Fruit fly (Drosophila melanogaster) whole organism, embryonic: ENCODE measurements around the gene kirre.

Experiments
- Atf6 ChIP-seq: fragments of 200-800 bp; sonication (Bioruptor generic); IDR thresholded peaks from 2 replicates; pipeline ENCODE4 v1.3.6; 2022; ENCODE audit warnings: missing biosample characterization, missing genetic modification characterization
- C15 ChIP-seq: fragments of 200-800 bp; sonication (Bioruptor generic); IDR thresholded peaks from 3 replicates; pipeline ENCODE4 v1.3.6; 2022; ENCODE audit warnings: missing biosample characterization, missing genetic modification characterization
- CG10565 ChIP-seq: fragments of 200-800 bp; sonication (Bioruptor generic); optimal IDR thresholded peaks from 3 replicates; lab custom pipeline; 2016; ENCODE audit warnings: missing biosample characterization, mild to moderate bottlenecking, missing genetic modification characterization
- CG11504 ChIP-seq: fragments of 200-800 bp; sonication (Bioruptor generic); optimal IDR thresholded peaks from 3 replicates; lab custom pipeline; 2019; ENCODE audit warnings: missing biosample characterization, mild to moderate bottlenecking, missing genetic modification characterization, moderate library complexity
- CG12769 ChIP-seq: fragments of 200-800 bp; sonication (Bioruptor generic); optimal IDR thresholded peaks from 2 replicates; lab custom pipeline; 2019; ENCODE audit warnings: missing biosample characterization, mild to moderate bottlenecking, missing genetic modification characterization, moderate library complexity
- CG13287 ChIP-seq: fragments of 200-800 bp; sonication (Bioruptor generic); IDR thresholded peaks from 2 replicates; pipeline ENCODE4 v1.3.6; 2022; ENCODE audit warnings: missing biosample characterization, missing genetic modification characterization; ENCODE audit not compliant: partially characterized antibody
- CG13296 ChIP-seq: fragments of 200-800 bp; sonication (Bioruptor generic); optimal IDR thresholded peaks from 3 replicates; lab custom pipeline; 2018; ENCODE audit warnings: missing biosample characterization, mild to moderate bottlenecking, missing genetic modification characterization
- CG13894 ChIP-seq: fragments of 200-800 bp; sonication (Bioruptor generic); optimal IDR thresholded peaks from 3 replicates; lab custom pipeline; 2018; ENCODE audit warnings: missing biosample characterization, mild to moderate bottlenecking, missing genetic modification characterization, moderate library complexity
- CG17328 ChIP-seq: fragments of 200-800 bp; sonication (Bioruptor generic); IDR thresholded peaks from 2 replicates; pipeline ENCODE4 v1.3.6; 2022; ENCODE audit warnings: missing biosample characterization, missing genetic modification characterization
- CG18764 ChIP-seq: fragments of 200-800 bp; sonication (Bioruptor generic); optimal IDR thresholded peaks from 3 replicates; lab custom pipeline; 2016; ENCODE audit warnings: missing biosample characterization, missing genetic modification characterization
- CG2116 ChIP-seq: fragments of 200-800 bp; sonication (Bioruptor generic); optimal IDR thresholded peaks from 3 replicates; lab custom pipeline; 2018; ENCODE audit warnings: missing biosample characterization, mild to moderate bottlenecking, missing genetic modification characterization
- CG2678 ChIP-seq: fragments of 200-800 bp; sonication (Bioruptor generic); optimal IDR thresholded peaks from 3 replicates; lab custom pipeline; 2019; ENCODE audit warnings: missing biosample characterization, mild to moderate bottlenecking, missing genetic modification characterization, moderate library complexity
- CG3065 ChIP-seq: fragments of 200-800 bp; sonication (Bioruptor generic); optimal IDR thresholded peaks from 2 replicates; lab custom pipeline; 2016; ENCODE audit warnings: missing biosample characterization, missing genetic modification characterization
- CG31365 ChIP-seq: fragments of 200-800 bp; sonication (Bioruptor generic); optimal IDR thresholded peaks from 2 replicates; lab custom pipeline; 2018; ENCODE audit warnings: missing biosample characterization, mild to moderate bottlenecking, missing genetic modification characterization
- CG3847 ChIP-seq: fragments of 200-800 bp; sonication (Bioruptor generic); IDR thresholded peaks from 2 replicates; pipeline ENCODE4 v1.3.6; 2022; ENCODE audit warnings: missing biosample characterization, missing genetic modification characterization
- CG43689 ChIP-seq: fragments of 200-800 bp; sonication (Bioruptor generic); IDR thresholded peaks from 2 replicates; pipeline ENCODE4 v1.3.6; 2022; ENCODE audit warnings: missing biosample characterization, missing genetic modification characterization
- CG4617 ChIP-seq: fragments of 200-800 bp; sonication (Bioruptor generic); optimal IDR thresholded peaks from 3 replicates; lab custom pipeline; 2016; ENCODE audit warnings: missing biosample characterization, missing genetic modification characterization, borderline replicate concordance
- CG7372 ChIP-seq: fragments of 200-800 bp; sonication (Bioruptor generic); IDR thresholded peaks from 2 replicates; pipeline ENCODE4 v1.3.6; 2022; ENCODE audit warnings: missing biosample characterization, missing genetic modification characterization
- CG7786 ChIP-seq: fragments of 200-800 bp; sonication (Bioruptor generic); optimal IDR thresholded peaks from 2 replicates; lab custom pipeline; 2016; ENCODE audit warnings: missing biosample characterization, missing genetic modification characterization
- CG8765 ChIP-seq: fragments of 200-800 bp; sonication (Bioruptor generic); IDR thresholded peaks from 2 replicates; pipeline ENCODE4 v1.3.6; 2022; ENCODE audit warnings: missing biosample characterization, missing genetic modification characterization
- CG9817 ChIP-seq: fragments of 200-800 bp; sonication (Bioruptor generic); optimal IDR thresholded peaks from 2 replicates; lab custom pipeline; 2018; ENCODE audit warnings: missing biosample characterization, mild to moderate bottlenecking, missing genetic modification characterization, moderate library complexity
- CG9932 ChIP-seq: fragments of 200-800 bp; sonication (Bioruptor generic); IDR thresholded peaks from 2 replicates; pipeline ENCODE4 v1.3.6; 2022; ENCODE audit warnings: missing biosample characterization, missing genetic modification characterization
- Eip74EF ChIP-seq, 2 experiments: fragments of 200-800 bp in 1 of 2; fragments of >200 bp in 1 of 2; sonication (Bioruptor generic) in 1 of 2; optimal IDR thresholded peaks; 2 replicates each; lab custom pipeline; 2017 to 2019; ENCODE audit warnings: missing biosample characterization in 2 of 2, missing genetic modification characterization in 2 of 2, mild to moderate bottlenecking in 1 of 2, moderate library complexity in 1 of 2
- Ets97D ChIP-seq: fragments of 200-800 bp; sonication (Bioruptor generic); optimal IDR thresholded peaks from 3 replicates; lab custom pipeline; 2016; ENCODE audit warnings: missing biosample characterization, missing genetic modification characterization
- H15 ChIP-seq: fragments of 200-800 bp; sonication (Bioruptor generic); IDR thresholded peaks from 3 replicates; pipeline ENCODE4 v1.3.6; 2022; ENCODE audit warnings: missing biosample characterization, missing genetic modification characterization
- Hey ChIP-seq: fragments of 200-800 bp; sonication (Bioruptor generic); optimal IDR thresholded peaks from 3 replicates; lab custom pipeline; 2018; ENCODE audit warnings: missing biosample characterization, mild to moderate bottlenecking, missing genetic modification characterization
- HmgD ChIP-seq: fragments of 200-800 bp; sonication (Bioruptor generic); optimal IDR thresholded peaks from 3 replicates; lab custom pipeline; 2016; ENCODE audit warnings: missing biosample characterization, missing genetic modification characterization
- MTF-1 ChIP-seq: fragments of 200-800 bp; sonication (Bioruptor generic); optimal IDR thresholded peaks from 2 replicates; lab custom pipeline; 2018; ENCODE audit warnings: missing biosample characterization, mild to moderate bottlenecking, missing genetic modification characterization, borderline replicate concordance
- Mad ChIP-seq: fragments of 200-800 bp; sonication (Bioruptor generic); optimal IDR thresholded peaks from 2 replicates; lab custom pipeline; 2016; ENCODE audit warnings: missing biosample characterization, missing genetic modification characterization
- Meics ChIP-seq: fragments of 200-800 bp; sonication (Bioruptor generic); optimal IDR thresholded peaks from 2 replicates; lab custom pipeline; 2017; ENCODE audit warnings: missing biosample characterization, mild to moderate bottlenecking, missing genetic modification characterization
- NFAT ChIP-seq: fragments of 200-800 bp; sonication (Bioruptor generic); IDR thresholded peaks from 2 replicates; pipeline ENCODE4 v1.3.6; 2022; ENCODE audit warnings: missing biosample characterization, missing genetic modification characterization
- ara ChIP-seq: fragments of 200-800 bp; sonication (Bioruptor generic); IDR thresholded peaks from 2 replicates; pipeline ENCODE4 v1.3.6; 2022; ENCODE audit warnings: missing biosample characterization, missing genetic modification characterization
- da ChIP-seq: fragments of 200-800 bp; sonication (Bioruptor generic); optimal IDR thresholded peaks from 2 replicates; lab custom pipeline; 2016; ENCODE audit warnings: missing biosample characterization, missing genetic modification characterization
- dmrt11E ChIP-seq: fragments of 200-800 bp; sonication (Bioruptor generic); optimal IDR thresholded peaks from 3 replicates; lab custom pipeline; 2018; ENCODE audit warnings: missing biosample characterization, mild to moderate bottlenecking, missing genetic modification characterization, moderate library complexity
- dpn ChIP-seq, 2 experiments: fragments of 200-800 bp; sonication (Bioruptor generic); optimal IDR thresholded peaks; 3 replicates each; lab custom pipeline; 2016; ENCODE audit warnings: missing biosample characterization in 2 of 2, missing genetic modification characterization in 2 of 2
- gce ChIP-seq: fragments of 200-800 bp; sonication (Bioruptor generic); IDR thresholded peaks from 3 replicates; pipeline ENCODE4 v1.3.6; 2022; ENCODE audit warnings: missing biosample characterization, missing genetic modification characterization
- gcm ChIP-seq: fragments of 200-800 bp; sonication (Bioruptor generic); optimal IDR thresholded peaks from 2 replicates; lab custom pipeline; 2019; ENCODE audit warnings: missing biosample characterization, mild to moderate bottlenecking, missing genetic modification characterization, moderate library complexity
- grn ChIP-seq: fragments of 200-800 bp; sonication (Bioruptor generic); optimal IDR thresholded peaks from 3 replicates; lab custom pipeline; 2017; ENCODE audit warnings: missing biosample characterization, missing genetic modification characterization
- gsb-n ChIP-seq: fragments of 200-800 bp; sonication (Bioruptor generic); optimal IDR thresholded peaks from 3 replicates; lab custom pipeline; 2018; ENCODE audit warnings: missing biosample characterization, mild to moderate bottlenecking, missing genetic modification characterization
- hb ChIP-seq: fragments of 200-800 bp; sonication (Bioruptor generic); IDR thresholded peaks from 3 replicates; pipeline ENCODE4 v1.3.6; 2022; ENCODE audit warnings: missing biosample characterization, missing genetic modification characterization; ENCODE audit not compliant: partially characterized antibody
- mam ChIP-seq: fragments of 200-800 bp; sonication (Bioruptor generic); optimal IDR thresholded peaks from 3 replicates; lab custom pipeline; 2016; ENCODE audit warnings: missing biosample characterization, missing genetic modification characterization
- p53 ChIP-seq: fragments of 200-800 bp; sonication (Bioruptor generic); optimal IDR thresholded peaks from 2 replicates; lab custom pipeline; 2016; ENCODE audit warnings: missing biosample characterization, missing genetic modification characterization
- pnt ChIP-seq: fragments of 200-800 bp; sonication (Bioruptor generic); optimal IDR thresholded peaks from 3 replicates; lab custom pipeline; 2016; ENCODE audit warnings: missing biosample characterization, missing genetic modification characterization
- pros ChIP-seq: fragments of 200-800 bp; sonication (Bioruptor generic); optimal IDR thresholded peaks from 3 replicates; lab custom pipeline; 2019; ENCODE audit warnings: missing biosample characterization, mild to moderate bottlenecking, missing genetic modification characterization, moderate library complexity
- repo ChIP-seq: fragments of 200-800 bp; sonication (Bioruptor generic); optimal IDR thresholded peaks from 2 replicates; lab custom pipeline; 2016; ENCODE audit warnings: missing biosample characterization, missing genetic modification characterization
- sob ChIP-seq: fragments of 200-800 bp; sonication (Bioruptor generic); IDR thresholded peaks from 2 replicates; pipeline ENCODE4 v1.3.6; 2022; ENCODE audit warnings: missing biosample characterization, missing genetic modification characterization
- tna ChIP-seq: fragments of 200-800 bp; sonication (Bioruptor generic); IDR thresholded peaks from 2 replicates; pipeline ENCODE4 v1.3.6; 2022; ENCODE audit warnings: missing biosample characterization, missing genetic modification characterization; ENCODE audit not compliant: partially characterized antibody
- tup ChIP-seq: fragments of 200-800 bp; sonication (Bioruptor generic); optimal IDR thresholded peaks from 2 replicates; lab custom pipeline; 2016; ENCODE audit warnings: missing biosample characterization, mild to moderate bottlenecking, missing genetic modification characterization, moderate library complexity
- wor ChIP-seq: fragments of 200-800 bp; sonication (Bioruptor generic); IDR thresholded peaks from 2 replicates; pipeline ENCODE4 v1.3.6; 2022; ENCODE audit warnings: missing biosample characterization, missing genetic modification characterization
- z ChIP-seq: fragments of 200-800 bp; sonication (Bioruptor generic); IDR thresholded peaks from 3 replicates; pipeline ENCODE4 v1.3.6; 2022; ENCODE audit warnings: missing biosample characterization, missing genetic modification characterization

kirre gene

DNA sequence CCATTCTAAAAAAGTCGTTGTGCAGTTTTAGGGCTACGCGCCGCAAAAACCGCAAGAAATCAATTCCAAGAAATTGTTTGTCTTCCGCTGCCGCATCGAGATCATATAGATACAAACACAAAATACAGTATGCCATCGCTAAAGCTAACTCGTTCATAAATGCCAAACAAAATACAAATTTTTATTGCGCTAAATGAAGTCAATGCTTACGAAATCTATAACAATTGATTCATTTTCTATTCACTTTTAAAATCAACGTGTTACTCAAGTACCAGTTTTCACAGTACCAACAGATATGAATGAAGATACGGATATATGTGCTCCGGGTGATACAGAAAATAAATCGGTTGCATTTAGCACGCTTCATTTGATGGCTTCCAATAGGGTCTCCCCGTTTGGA lies 267.6 kb downstream of the kirre start (continued):
- TF ChIP-seq dmrt11E (tag; lab: Kevin White, UChicago) (peak; percentile 49), repo (GFP tag; lab: Kevin White, UChicago) (peak; percentile 31), CG3847 (GFP tag; lab: Robert Waterston, UW) (peak; percentile 26; the same call in 1 of the 2 replicates), MTF-1 (peak; percentile 27), CG7372 (GFP tag; lab: Robert Waterston, UW) (0 out of 2 replicates have a peak, but pooled peaks have one; percentile 41), CG10565 (no peak), tup (GFP tag; lab: Kevin White, UChicago) (no peak), CG4617 (GFP tag; lab: Kevin White, UChicago) (peak; percentile 16), da (no peak), CG7786 (GFP tag; lab: Kevin White, UChicago) (peak; percentile 40), Atf6 (GFP tag; lab: Robert Waterston, UW) (no peak), CG13894 (tag; lab: Kevin White, UChicago) (no peak), dpn (GFP tag; optimal IDR thresholded peaks at IDR 0.05; lab: Kevin White, UChicago) (peak; percentile 49 to 62), CG13287 (GFP tag; lab: Robert Waterston, UW) (no peak), CG13296 (GFP tag; lab: Kevin White, UChicago) (peak; percentile 35), gce (GFP tag; lab: Robert Waterston, UW) (peak; percentile 64; the same call in 1 of the 3 replicates), Ets97D (no peak), pros (no peak), HmgD (no peak), mam (GFP tag; lab: Kevin White, UChicago) (peak; percentile 28), CG43689 (GFP tag; lab: Robert Waterston, UW) (no peak; the same call in 1 of the 2 replicates), Meics (GFP tag; lab: Kevin White, UChicago) (peak; percentile 23), CG8765 (no peak; the same call in 1 of the 2 replicates), CG31365 (tag; lab: Kevin White, UChicago) (no peak), H15 (GFP tag; lab: Robert Waterston, UW) (peak; percentile 66; the same call in 2 of the 3 replicates), CG3065 (GFP tag; lab: Kevin White, UChicago) (no peak), grn (GFP tag; lab: Kevin White, UChicago) (peak; percentile 4), Mad (GFP tag; lab: Kevin White, UChicago) (no peak), Eip74EF (GFP tag; optimal IDR thresholded peaks at IDR 0.05; lab: Kevin White, UChicago) (peak in 1 of 2 experiments; percentile 52), gsb-n (tag; lab: Kevin White, UChicago) (peak; percentile 56), C15 (GFP tag; lab: Robert Waterston, UW) (no peak), z (GFP tag; lab: Robert Waterston, UW) (peak; percentile 32; the same call in 1 of the 3 replicates), CG12769 (tag; lab: Kevin White, UChicago) (peak; percentile 72), pnt (GFP tag; lab: Kevin White, UChicago) (peak; percentile 64), CG2116 (GFP tag; lab: Kevin White, UChicago) (no peak), CG9932 (0 out of 2 replicates have a peak, but pooled peaks have one; percentile 16), Hey (tag; lab: Kevin White, UChicago) (no peak), CG18764 (peak; percentile 9), CG11504 (tag; lab: Kevin White, UChicago) (peak; percentile 76), CG17328 (GFP tag; lab: Robert Waterston, UW) (peak; percentile 62), CG9817 (peak; percentile 41), tna (GFP tag; lab: Robert Waterston, UW) (no peak), wor (GFP tag; lab: Robert Waterston, UW) (no peak), ara (GFP tag; lab: Robert Waterston, UW) (0 out of 2 replicates have a peak, but pooled peaks have one; percentile 17), NFAT (GFP tag; lab: Robert Waterston, UW) (no peak; the same call in 1 of the 2 replicates), hb (GFP tag; lab: Robert Waterston, UW) (no peak), p53 (GFP tag; lab: Kevin White, UChicago) (no peak), sob (GFP tag; lab: Robert Waterston, UW) (peak; percentile 61), gcm (peak; percentile 50), CG2678 (peak; percentile 71)
